Fruit fly (Drosophila melanogaster): ENCODE data around the gene bdwf.

The bdwf gene

DNA sequence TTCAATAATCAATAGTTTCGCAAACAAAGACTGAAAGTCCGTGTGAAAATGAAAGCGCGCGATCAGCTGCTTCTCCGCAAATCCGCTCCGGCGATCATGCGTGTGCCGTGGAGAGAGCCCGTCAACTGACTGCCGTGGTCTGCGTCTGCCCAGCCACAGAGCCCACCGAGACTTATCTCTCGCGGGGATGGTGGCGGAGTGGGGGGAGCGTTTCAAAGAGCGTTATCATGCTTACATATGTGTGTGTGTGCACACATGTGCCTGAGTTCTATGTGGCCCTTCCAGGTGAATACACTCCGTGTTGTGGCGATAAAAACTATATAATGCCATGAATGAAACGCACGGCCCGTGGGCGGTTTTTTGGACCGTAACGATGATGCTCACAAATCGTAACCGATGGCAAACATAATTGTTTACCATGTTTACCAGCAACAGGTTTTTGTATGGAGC lies 35.1 kb upstream of the bdwf start (continued):
- TF ChIP-seq Xbp1 (GFP tag; optimal IDR thresholded peaks at IDR 0.05) (no peak), CG14965 (GFP tag; optimal IDR thresholded peaks at IDR 0.05; ENCODE audit: borderline replicate concordance) (no peak), CG34376 (GFP tag; optimal IDR thresholded peaks at IDR 0.05) (peak; percentile 80), CG5180 (GFP tag; optimal IDR thresholded peaks at IDR 0.05) (no peak), Ada2b (GFP tag; IDR thresholded peaks at IDR 0.05) (no peak), h (optimal IDR thresholded peaks at IDR 0.05) (no peak), CG11093 (GFP tag; IDR thresholded peaks at IDR 0.05) (no peak), nau (GFP tag; optimal IDR thresholded peaks at IDR 0.05) (no peak), CG1832 (GFP tag; optimal IDR thresholded peaks at IDR 0.05) (no peak), fd102C (GFP tag; optimal IDR thresholded peaks at IDR 0.05) (no peak), bbx (GFP tag; IDR thresholded peaks at IDR 0.05; ENCODE audit: partially characterized antibody) (0 out of 2 replicates have a peak, but pooled peaks have one; percentile 29), CG3995 (GFP tag; optimal IDR thresholded peaks at IDR 0.05) (no peak), CG12391 (tag; optimal IDR thresholded peaks at IDR 0.05) (no peak), sug (tag; optimal IDR thresholded peaks at IDR 0.05) (peak; percentile 90), gem (tag; optimal IDR thresholded peaks at IDR 0.05) (no peak), CG32767 (GFP tag; IDR thresholded peaks at IDR 0.05) (no peak), E2f1 (GFP tag; IDR thresholded peaks at IDR 0.05) (no peak), insv (GFP tag; optimal IDR thresholded peaks at IDR 0.05) (no peak), mld (GFP tag; IDR thresholded peaks at IDR 0.05; ENCODE audit: partially characterized antibody) (no peak), Bteb2 (GFP tag; optimal IDR thresholded peaks at IDR 0.05) (no peak), CG10959 (GFP tag; IDR thresholded peaks at IDR 0.05) (no peak), crc (GFP tag; optimal IDR thresholded peaks at IDR 0.05) (no peak), sc (optimal IDR thresholded peaks at IDR 0.05) (no peak), sc (GFP tag; optimal IDR thresholded peaks at IDR 0.05) (no peak), Atf6 (GFP tag; IDR thresholded peaks at IDR 0.05) (no peak), Adf1 (GFP tag; IDR thresholded peaks at IDR 0.05) (peak; percentile 61; the same call in 1 of the 2 replicates), Hmr (GFP tag; optimal IDR thresholded peaks at IDR 0.05) (peak; percentile 19), CG6791 (GFP tag; IDR thresholded peaks at IDR 0.05; ENCODE audit: partially characterized antibody) (no peak), seq (GFP tag; IDR thresholded peaks at IDR 0.05) (peak; percentile 29; the same call in 1 of the 2 replicates), NC2β (GFP tag; optimal IDR thresholded peaks at IDR 0.05) (no peak), GATAe (GFP tag; conservative IDR thresholded peaks at IDR 0.05) (peak; percentile 95), CG11560 (tag; IDR thresholded peaks at IDR 0.05) (no peak), knrl (GFP tag; IDR thresholded peaks at IDR 0.05; ENCODE audit: partially characterized antibody) (0 out of 3 replicates have a peak, but pooled peaks have one; percentile 18), CG12104 (GFP tag; optimal IDR thresholded peaks at IDR 0.05) (no peak), da (GFP tag; optimal IDR thresholded peaks at IDR 0.05) (no peak), CG4328 (GFP tag; optimal IDR thresholded peaks at IDR 0.05) (no peak), caup (GFP tag; optimal IDR thresholded peaks at IDR 0.05; ENCODE audit: severe bottlenecking) (peak; percentile 15), mirr (GFP tag; optimal IDR thresholded peaks at IDR 0.05) (peak; percentile 86), tin (GFP tag; optimal IDR thresholded peaks at IDR 0.05) (no peak), unc-4 (GFP tag; IDR thresholded peaks at IDR 0.05; ENCODE audit: partially characterized antibody) (peak; percentile 20; the same call in 1 of the 2 replicates), CG7357 (GFP tag; IDR thresholded peaks at IDR 0.05) (no peak), CG31224 (GFP tag; IDR thresholded peaks at IDR 0.05) (no peak), CG5245 (GFP tag; optimal IDR thresholded peaks at IDR 0.05) (no peak), PHDP (tag; optimal IDR thresholded peaks at IDR 0.05) (no peak), CG18764 (GFP tag; optimal IDR thresholded peaks at IDR 0.05) (no peak), Aef1 (GFP tag; IDR thresholded peaks at IDR 0.05) (no peak), CHES-1-like (GFP tag; optimal IDR thresholded peaks at IDR 0.05) (no peak), CG6254 (GFP tag; optimal IDR thresholded peaks at IDR 0.05) (no peak), CG30403 (GFP tag; optimal IDR thresholded peaks at IDR 0.05) (no peak), H15 (GFP tag; IDR thresholded peaks at IDR 0.05) (no peak), Deaf1 (tag; optimal IDR thresholded peaks at IDR 0.05) (no peak)
